Worm (Caenorhabditis elegans): Measurements from ENCODE around the gene C17H11.6.
A peak's percentile ranks its signal among the peaks of the same experiment; 100 is the strongest.

Gene C17H11.6

DNA sequence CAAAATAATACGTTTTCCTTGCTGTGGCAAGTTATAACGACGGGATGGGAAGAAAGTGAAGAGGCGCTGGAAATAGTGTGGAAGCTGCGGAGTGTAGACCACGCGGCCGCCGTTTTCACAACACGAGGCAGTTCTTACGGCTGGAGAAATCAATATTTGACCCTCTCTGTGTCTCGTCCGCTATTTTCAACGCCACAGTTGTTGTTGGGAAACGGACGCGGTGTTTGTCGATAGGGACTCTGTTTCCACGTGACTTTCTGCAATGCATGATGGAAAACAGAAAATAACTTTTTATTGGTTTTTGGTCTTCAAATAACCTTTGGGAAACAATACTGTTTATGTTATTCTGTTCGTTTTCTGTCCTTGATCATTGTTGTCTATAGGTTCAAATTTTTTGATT, 28.3 kb upstream of the C17H11.6 start, which contains the start of gene K02A6.3:
Gene K02A6.3 (minus strand): TSS at position 74 of the 400 bp plus-strand sequence.
- TF ChIP-seq him-1 (tag; optimal IDR thresholded peaks at IDR 0.05) (no peak), T07F8.4 (tag; optimal IDR thresholded peaks at IDR 0.05) (no peak), F55B11.4 (tag; optimal IDR thresholded peaks at IDR 0.05; ENCODE audit: borderline replicate concordance, insufficient read depth) (no peak), unc-62 (GFP tag; optimal IDR thresholded peaks at IDR 0.05) (peak; percentile 15), Y53F4B.3 (GFP tag; IDR thresholded peaks at IDR 0.05) (no peak), Y95B8A.8 (GFP tag; IDR thresholded peaks at IDR 0.05) (peak; percentile 57; the same call in 1 of the 2 replicates), F57C9.4 (tag; optimal IDR thresholded peaks at IDR 0.05) (no peak), ekl-4 (GFP tag; IDR thresholded peaks at IDR 0.05) (peak; percentile 52; the same call in 1 of the 2 replicates), dpl-1 (GFP tag; optimal IDR thresholded peaks at IDR 0.05) (no peak), ceh-40 (GFP tag; IDR thresholded peaks at IDR 0.05) (no peak), C06A6.2 (GFP tag; conservative IDR thresholded peaks at IDR 0.05) (peak; percentile 82), bed-2 (GFP tag; IDR thresholded peaks at IDR 0.05) (no peak), mes-4 (tag; optimal IDR thresholded peaks at IDR 0.05) (no peak), F39B2.1 (GFP tag; IDR thresholded peaks at IDR 0.05) (no peak), hrde-1 (tag; optimal IDR thresholded peaks at IDR 0.05; ENCODE audit: borderline replicate concordance) (no peak), mxl-1 (tag; optimal IDR thresholded peaks at IDR 0.05) (no peak), tbp1 (GFP tag; optimal IDR thresholded peaks at IDR 0.05) (peak; percentile 63), nhr-90 (tag; optimal IDR thresholded peaks at IDR 0.05) (peak; percentile 24), nfya-1 (tag; optimal IDR thresholded peaks at IDR 0.05; ENCODE audit: borderline replicate concordance, insufficient read depth) (no peak), let-607 (tag; optimal IDR thresholded peaks at IDR 0.05) (peak; percentile 60 to 70), lag-1 (GFP tag; IDR thresholded peaks at IDR 0.05) (no peak), B0336.3 (GFP tag; IDR thresholded peaks at IDR 0.05) (peak; percentile 91), egl-44 (GFP tag; IDR thresholded peaks at IDR 0.05) (peak; percentile 79), lin-40 (tag; optimal IDR thresholded peaks at IDR 0.05) (peak; percentile 88), sptf-2 (GFP tag; optimal IDR thresholded peaks at IDR 0.05) (no peak), egrh-3 (GFP tag; IDR thresholded peaks at IDR 0.05) (peak; percentile 39; the same call in 1 of the 2 replicates), dox-1 (GFP tag; IDR thresholded peaks at IDR 0.05) (peak; percentile 88), nhr-120 (GFP tag; IDR thresholded peaks at IDR 0.05) (no peak), K11D2.4 (GFP tag; IDR thresholded peaks at IDR 0.05) (peak; percentile 63), ets-4 (GFP tag; optimal IDR thresholded peaks at IDR 0.05) (peak; percentile 51), let-526 (GFP tag; IDR thresholded peaks at IDR 0.05) (no peak), F10E7.11 (tag; optimal IDR thresholded peaks at IDR 0.05) (no peak), atf-7 (tag; optimal IDR thresholded peaks at IDR 0.05) (peak; percentile 74), lin-35 (GFP tag; optimal IDR thresholded peaks at IDR 0.05) (no peak), dpff-1 (tag; optimal IDR thresholded peaks at IDR 0.05) (no peak), nhr-27 (tag; optimal IDR thresholded peaks at IDR 0.05) (no peak), aptf-3 (GFP tag; IDR thresholded peaks at IDR 0.05) (no peak), ztf-3 (GFP tag; optimal IDR thresholded peaks at IDR 0.05) (peak; percentile 25), tlf-1 (GFP tag; optimal IDR thresholded peaks at IDR 0.05) (peak; percentile 66), attf-6 (GFP tag; IDR thresholded peaks at IDR 0.05) (no peak), sea-2 (GFP tag; IDR thresholded peaks at IDR 0.05) (no peak), ZK185.1 (tag; optimal IDR thresholded peaks at IDR 0.05; ENCODE audit: poor library complexity, severe bottlenecking) (peak; percentile 69), zfh-2 (GFP tag; conservative IDR thresholded peaks at IDR 0.05) (no peak; the same call in none of the 2 replicates), unc-130 (GFP tag; optimal IDR thresholded peaks at IDR 0.05) (no peak), die-1 (tag; optimal IDR thresholded peaks at IDR 0.05) (peak; percentile 2), F52B5.7 (tag; optimal IDR thresholded peaks at IDR 0.05) (no peak), pha-4 (tag; optimal IDR thresholded peaks at IDR 0.05) (peak; percentile 58), Y53G8AR.9 (GFP tag; conservative IDR thresholded peaks at IDR 0.05) (no peak), gei-17 (GFP tag; optimal IDR thresholded peaks at IDR 0.05) (peak; percentile 75)
